Worm (Caenorhabditis elegans) whole organism, late embryonic: ENCODE results near the gene mrpl-10.

Source experiments
- C08G9.2 ChIP-seq: sonication (generic microtip); optimal IDR thresholded peaks from 2 replicates; lab custom pipeline; 2016; ENCODE audit warnings: mild to moderate bottlenecking, missing genetic modification characterization, moderate library complexity, missing compliant biosample characterization
- T23F11.4 ChIP-seq: fragments of 200-800 bp; sonication (Bioruptor generic); optimal IDR thresholded peaks from 2 replicates; lab custom pipeline; 2018; ENCODE audit warnings: mild to moderate bottlenecking, missing genetic modification characterization, missing compliant biosample characterization
- ahr-1 ChIP-seq: sonication (generic microtip); optimal IDR thresholded peaks from 2 replicates; lab custom pipeline; 2016; ENCODE audit warnings: missing genetic modification characterization, missing compliant biosample characterization
- ceh-14 ChIP-seq: sonication (generic microtip); optimal IDR thresholded peaks from 2 replicates; lab custom pipeline; 2016; ENCODE audit warnings: missing genotype, missing genetic modification characterization, missing compliant biosample characterization
- ceh-19 ChIP-seq: fragments of 200-800 bp; sonication (Bioruptor generic); optimal IDR thresholded peaks from 2 replicates; lab custom pipeline; 2018; ENCODE audit warnings: mild to moderate bottlenecking, missing genetic modification characterization, missing compliant biosample characterization
- ceh-2 ChIP-seq: sonication (generic microtip); optimal IDR thresholded peaks from 2 replicates; lab custom pipeline; 2016; ENCODE audit warnings: missing genotype, missing genetic modification characterization, missing compliant biosample characterization
- ceh-22 ChIP-seq: sonication (generic microtip); optimal IDR thresholded peaks from 2 replicates; lab custom pipeline; 2017; ENCODE audit warnings: missing biosample characterization, missing genetic modification characterization
- ceh-48 ChIP-seq: sonication (generic microtip); optimal IDR thresholded peaks from 2 replicates; lab custom pipeline; 2016; ENCODE audit warnings: missing genetic modification characterization, inconsistent platforms, missing compliant biosample characterization
- ceh-6 ChIP-seq: fragments of 200-800 bp; sonication (Bioruptor generic); optimal IDR thresholded peaks from 2 replicates; lab custom pipeline; 2018; ENCODE audit warnings: mild to moderate bottlenecking, missing genetic modification characterization, missing compliant biosample characterization
- dve-1 ChIP-seq: sonication (generic microtip); optimal IDR thresholded peaks from 2 replicates; lab custom pipeline; 2017; ENCODE audit warnings: antibody characterized with exemption, mild to moderate bottlenecking, missing genetic modification characterization, missing compliant biosample characterization
- ets-4 ChIP-seq: sonication (generic microtip); optimal IDR thresholded peaks from 2 replicates; lab custom pipeline; 2016; ENCODE audit warnings: missing genetic modification characterization, missing compliant biosample characterization
- eyg-1 ChIP-seq: sonication (generic microtip); optimal IDR thresholded peaks from 2 replicates; lab custom pipeline; 2016; ENCODE audit warnings: missing genotype, missing genetic modification characterization, missing compliant biosample characterization
- fax-1 ChIP-seq: sonication (generic microtip); optimal IDR thresholded peaks from 2 replicates; lab custom pipeline; 2016; ENCODE audit warnings: missing genotype, missing genetic modification characterization, missing compliant biosample characterization
- gmeb-2 ChIP-seq: sonication (generic microtip); optimal IDR thresholded peaks from 2 replicates; lab custom pipeline; 2016; ENCODE audit warnings: missing genetic modification characterization, inconsistent platforms, missing compliant biosample characterization
- hlh-13 ChIP-seq: fragments of 200-800 bp; sonication (Bioruptor generic); optimal IDR thresholded peaks from 2 replicates; lab custom pipeline; 2018; ENCODE audit warnings: mild to moderate bottlenecking, missing genetic modification characterization, missing compliant biosample characterization
- hlh-15 ChIP-seq: sonication (generic microtip); optimal IDR thresholded peaks from 2 replicates; lab custom pipeline; 2016; ENCODE audit warnings: missing genetic modification characterization, missing compliant biosample characterization
- hlh-30 ChIP-seq: sonication (generic microtip); optimal IDR thresholded peaks from 2 replicates; lab custom pipeline; 2017; ENCODE audit warnings: antibody characterized with exemption, missing genetic modification characterization, missing compliant biosample characterization; ENCODE audit not compliant: insufficient read depth
- hlh-6 ChIP-seq: sonication (generic microtip); optimal IDR thresholded peaks from 2 replicates; lab custom pipeline; 2016; ENCODE audit warnings: missing genotype, missing genetic modification characterization, missing compliant biosample characterization
- lin-11 ChIP-seq: fragments of 200-800 bp; sonication (Bioruptor generic); optimal IDR thresholded peaks from 2 replicates; lab custom pipeline; 2018; ENCODE audit warnings: mild to moderate bottlenecking, missing genetic modification characterization, missing compliant biosample characterization
- mec-3 ChIP-seq: sonication (generic microtip); optimal IDR thresholded peaks from 2 replicates; lab custom pipeline; 2016; ENCODE audit warnings: borderline replicate concordance, missing genetic modification characterization, missing compliant biosample characterization
- nhr-232 ChIP-seq: sonication (generic microtip); optimal IDR thresholded peaks from 2 replicates; lab custom pipeline; 2016; ENCODE audit warnings: missing genetic modification characterization, missing compliant biosample characterization
- pax-1 ChIP-seq: fragments of 150-350 bp; optimal IDR thresholded peaks from 2 replicates; lab custom pipeline; 2014; ENCODE audit warnings: missing biosample characterization, missing genetic modification characterization
- pha-2 ChIP-seq: sonication (generic microtip); optimal IDR thresholded peaks from 2 replicates; lab custom pipeline; 2017; ENCODE audit warnings: mild to moderate bottlenecking, missing genetic modification characterization, missing compliant biosample characterization
- pha-4 ChIP-seq: fragments of 150-350 bp; optimal IDR thresholded peaks from 2 replicates; lab custom pipeline; 2018; ENCODE audit warnings: missing biosample characterization, missing genetic modification reagents, missing genetic modification characterization
- pqm-1 ChIP-seq: sonication (generic microtip); optimal IDR thresholded peaks from 2 replicates; lab custom pipeline; 2016; ENCODE audit warnings: missing genetic modification characterization, missing compliant biosample characterization
- pros-1 ChIP-seq: fragments of 150-350 bp; optimal IDR thresholded peaks from 2 replicates; lab custom pipeline; 2014; ENCODE audit warnings: missing biosample characterization, missing genetic modification reagents, missing genetic modification characterization
- ref-2 ChIP-seq: sonication (generic microtip); optimal IDR thresholded peaks from 2 replicates; lab custom pipeline; 2016; ENCODE audit warnings: missing genetic modification characterization, missing compliant biosample characterization
- rnt-1 ChIP-seq: sonication (generic microtip); optimal IDR thresholded peaks from 2 replicates; lab custom pipeline; 2016; ENCODE audit warnings: missing genetic modification characterization, missing compliant biosample characterization
- sox-2 ChIP-seq: fragments of 200-800 bp; sonication (Bioruptor generic); IDR thresholded peaks from 2 replicates; pipeline ENCODE4 v1.3.6; 2022; ENCODE audit warnings: missing genetic modification reagents, missing genetic modification characterization, missing compliant biosample characterization
- sox-4 ChIP-seq: sonication (generic microtip); optimal IDR thresholded peaks from 2 replicates; lab custom pipeline; 2017; ENCODE audit warnings: mild to moderate bottlenecking, missing genetic modification characterization, inconsistent platforms, missing compliant biosample characterization
- syd-9 ChIP-seq: sonication (generic microtip); optimal IDR thresholded peaks from 2 replicates; lab custom pipeline; 2016; ENCODE audit warnings: mild to moderate bottlenecking, missing genetic modification characterization, moderate library complexity, missing compliant biosample characterization
- tbx-2 ChIP-seq: sonication (generic microtip); optimal IDR thresholded peaks from 2 replicates; lab custom pipeline; 2016; ENCODE audit warnings: missing genetic modification characterization, missing compliant biosample characterization
- ttx-3 ChIP-seq: sonication (generic microtip); optimal IDR thresholded peaks from 2 replicates; lab custom pipeline; 2016; ENCODE audit warnings: missing genetic modification reagents, missing genetic modification characterization, missing compliant biosample characterization
- unc-42 ChIP-seq: sonication (generic microtip); optimal IDR thresholded peaks from 2 replicates; lab custom pipeline; 2016; ENCODE audit warnings: missing genotype, missing genetic modification characterization, missing compliant biosample characterization
- unc-86 ChIP-seq: sonication (generic microtip); optimal IDR thresholded peaks from 2 replicates; lab custom pipeline; 2016; ENCODE audit warnings: missing genetic modification characterization, missing compliant biosample characterization

mrpl-10 gene

DNA sequence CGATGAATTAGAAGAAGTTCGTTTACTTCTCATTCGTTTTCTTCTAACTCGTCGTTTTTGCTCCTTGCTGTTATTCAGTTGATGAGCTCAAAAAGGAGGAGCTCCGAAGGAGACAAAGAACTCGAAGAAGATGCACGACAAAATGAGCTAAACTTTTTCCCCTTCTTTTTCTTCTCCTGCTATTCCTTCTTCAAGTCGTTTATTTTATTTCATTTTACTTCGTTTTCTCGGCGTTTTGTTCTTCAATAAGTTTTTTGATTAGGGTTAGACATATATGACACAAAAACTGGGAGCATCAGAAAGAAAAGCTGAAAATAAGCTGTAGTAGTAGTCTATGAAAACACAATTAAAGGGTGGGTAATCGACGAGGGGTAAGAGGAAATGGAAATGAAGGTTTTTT lies 33.7 kb upstream of the mrpl-10 start:
- peak; percentile 46 for TF ChIP-seq unc-42
- TF ChIP-seq lin-11 (tag; lab: Kevin White, UChicago): no peak

DNA sequence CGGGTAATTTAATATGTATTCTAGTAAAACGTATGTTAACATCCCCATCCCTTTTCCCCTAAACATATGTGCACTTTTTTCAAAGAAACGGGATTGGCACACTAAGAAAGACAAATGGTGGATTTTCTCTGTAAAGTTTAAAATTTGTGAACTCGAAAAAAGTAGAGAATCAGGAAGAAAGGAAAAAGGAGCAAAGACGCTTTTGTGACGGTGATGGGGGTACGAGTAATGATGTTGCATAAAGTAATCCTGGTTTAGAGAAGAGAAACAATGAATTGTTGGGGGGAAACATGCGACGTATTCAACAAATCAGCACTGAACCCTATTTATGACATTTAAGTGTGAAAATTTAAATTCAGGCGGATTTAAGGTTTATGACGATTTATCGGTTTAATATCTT lies 33.2 kb upstream of the mrpl-10 start:
- no peak for TF ChIP-seq ttx-3 (tag; lab: Kevin White, UChicago)
- TF ChIP-seq nhr-232 (tag; lab: Kevin White, UChicago): no peak
- no peak for TF ChIP-seq rnt-1 (tag; lab: Kevin White, UChicago)
- TF ChIP-seq ceh-19: no peak
- TF ChIP-seq hlh-13 (GFP tag; lab: Kevin White, UChicago): no peak
- TF ChIP-seq ceh-2: no peak
- no peak for TF ChIP-seq pha-2 (tag; lab: Kevin White, UChicago)
- no peak for TF ChIP-seq unc-86 (tag; lab: Kevin White, UChicago)
- TF ChIP-seq dve-1 (tag; lab: Kevin White, UChicago): no peak
- TF ChIP-seq mec-3 (tag; lab: Kevin White, UChicago): no peak
- TF ChIP-seq ceh-48: no peak

DNA sequence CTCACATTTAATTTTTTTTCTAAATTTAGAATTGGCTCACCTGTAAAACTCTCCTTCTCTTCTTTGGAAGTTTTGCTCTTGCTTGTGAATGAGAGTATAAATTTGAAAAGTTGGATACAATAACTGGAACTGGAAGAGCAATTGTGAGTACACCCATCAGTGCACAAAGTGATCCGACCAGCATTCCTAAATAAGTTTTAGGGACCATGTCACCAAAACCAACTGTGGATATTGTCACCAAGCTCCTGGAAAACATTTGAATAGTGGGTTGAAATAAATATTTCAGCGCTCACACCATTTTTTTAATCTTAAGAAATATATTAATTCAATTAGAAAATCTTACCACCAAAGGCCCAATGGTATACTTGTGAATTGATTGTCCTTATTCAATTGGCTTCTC lies 30.0 kb upstream of the mrpl-10 start:
- TF ChIP-seq nhr-232 (tag; lab: Kevin White, UChicago): no peak
- TF ChIP-seq hlh-15 (tag; lab: Kevin White, UChicago): no peak
- no peak for TF ChIP-seq ahr-1 (tag; lab: Kevin White, UChicago)
- TF ChIP-seq pha-4 (tag; lab: Kevin White, UChicago): no peak
- TF ChIP-seq hlh-6: no peak
- no peak for TF ChIP-seq ceh-6
- no peak for TF ChIP-seq sox-2
- TF ChIP-seq ceh-48: no peak
- no peak for TF ChIP-seq pros-1
- no peak for TF ChIP-seq fax-1 (tag; lab: Kevin White, UChicago)
- no peak for TF ChIP-seq eyg-1
- no peak for TF ChIP-seq ceh-14 (tag; lab: Kevin White, UChicago)
- TF ChIP-seq gmeb-2 (tag; lab: Kevin White, UChicago): no peak

DNA sequence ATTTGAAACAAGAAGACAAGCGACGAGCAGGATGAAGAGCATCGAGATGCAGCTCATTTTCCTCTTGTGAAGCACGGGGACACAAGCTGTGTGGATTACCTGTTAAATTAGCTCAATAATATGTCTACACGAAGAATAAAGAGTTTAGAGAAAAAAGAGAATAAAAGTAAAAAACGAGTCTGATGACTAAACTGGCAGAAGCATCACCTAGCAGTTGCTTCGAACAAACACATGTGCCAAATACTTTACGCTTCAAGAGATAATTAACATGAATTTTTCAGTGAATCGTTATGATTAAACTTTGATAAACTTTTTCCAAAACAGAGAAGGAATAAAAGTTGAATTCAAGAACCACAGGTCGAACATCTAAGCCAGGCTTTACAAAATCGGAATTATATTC lies 17.0 kb upstream of the mrpl-10 start, which contains the start of gene nlp-55:
TSS of gene nlp-55 (minus strand) at position 101 of the 400 bp plus-strand sequence.
- TF ChIP-seq ceh-48 (no peak), ceh-6 (no peak), T23F11.4 (GFP tag; lab: Kevin White, UChicago) (no peak), gmeb-2 (tag; lab: Kevin White, UChicago) (no peak), pqm-1 (no peak), ceh-22 (tag; lab: Kevin White, UChicago) (no peak), hlh-30 (tag; lab: Kevin White, UChicago) (no peak)

DNA sequence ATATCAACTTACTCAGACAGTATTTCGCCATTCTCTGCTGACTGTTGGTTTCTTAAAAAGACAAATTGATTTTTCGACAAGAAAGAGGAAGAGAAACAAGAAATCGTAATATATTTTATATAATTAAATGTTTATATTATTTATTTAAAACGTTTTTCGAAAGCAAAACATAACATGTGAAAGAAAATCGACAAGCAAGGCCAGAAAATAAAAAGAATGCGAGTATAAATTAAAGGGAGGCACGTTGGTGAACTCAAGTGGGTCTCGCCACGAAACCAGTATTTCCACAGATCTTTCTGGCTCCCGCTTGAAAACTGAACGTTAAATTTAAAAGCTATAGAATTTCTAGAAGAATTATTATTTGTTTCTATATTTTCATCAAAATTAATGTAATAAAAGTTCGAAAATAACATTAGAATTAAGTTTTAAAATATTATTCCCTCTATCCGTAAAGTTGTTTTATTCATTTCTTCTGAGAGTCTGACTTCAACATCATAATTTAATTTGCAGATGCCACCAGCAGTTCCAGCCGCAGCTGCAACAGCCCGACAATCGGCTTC lies 4.9 kb upstream of the mrpl-10 start, which contains the start of the genes nst-1 and cct-4:
TSS of gene nst-1 (minus strand) at position 51 of the 560 bp plus-strand sequence.
TSS of gene cct-4 (plus strand) at position 510 of the 560 bp plus-strand sequence.
- TF ChIP-seq unc-42 (no peak), C08G9.2 (no peak), eyg-1 (no peak), ref-2 (tag; lab: Kevin White, UChicago) (no peak), hlh-15 (tag; lab: Kevin White, UChicago) (no peak), fax-1 (tag; lab: Kevin White, UChicago) (no peak), ceh-19 (no peak), syd-9 (tag; lab: Kevin White, UChicago) (no peak), dve-1 (tag; lab: Kevin White, UChicago) (no peak), sox-2 (no peak), tbx-2 (tag; lab: Kevin White, UChicago) (no peak), pax-1 (tag; lab: Kevin White, UChicago) (no peak), sox-4 (tag; lab: Kevin White, UChicago) (no peak), ets-4 (no peak)
